Worm (Caenorhabditis elegans) whole organism, L4/young adult: ENCODE results near the gene nspf-1.

Experiments used
- W03F9.2 ChIP-seq: fragments of 150-350 bp; optimal IDR thresholded peaks from 2 replicates; lab custom pipeline; 2014; ENCODE audit warnings: missing biosample characterization, missing genetic modification characterization
- him-1 ChIP-seq: sonication (generic microtip); optimal IDR thresholded peaks from 2 replicates; lab custom pipeline; 2016; ENCODE audit warnings: missing genotype, missing genetic modification reagents, missing genetic modification characterization, missing compliant biosample characterization

- no peak for TF ChIP-seq him-1 (tag; lab: Kevin White, UChicago)
- TF ChIP-seq W03F9.2 (tag; lab: Kevin White, UChicago): no peak
These were observed 30.8 kb upstream of the nspf-1 start, which contains the start of gene sri-47 for ce11 chrII:2656606-2657005.
